Worm (Caenorhabditis elegans) whole organism, late embryonic: ENCODE results near the gene R13H4.2.

ENCODE experiments used
- ama-1 ChIP-seq: fragments of 150-350 bp; optimal IDR thresholded peaks from 2 replicates; lab custom pipeline; 2014
- ceh-22 ChIP-seq: sonication (generic microtip); optimal IDR thresholded peaks from 2 replicates; lab custom pipeline; 2017; ENCODE audit warnings: missing biosample characterization, missing genetic modification characterization
- ceh-45 ChIP-seq: fragments of 200-800 bp; sonication (Bioruptor generic); IDR thresholded peaks from 2 replicates; pipeline ENCODE4 v1.3.6; 2022; ENCODE audit warnings: missing genetic modification reagents, missing genetic modification characterization, missing compliant biosample characterization
- ceh-9 ChIP-seq: sonication (generic microtip); optimal IDR thresholded peaks from 2 replicates; lab custom pipeline; 2016; ENCODE audit warnings: mild to moderate bottlenecking, missing genetic modification characterization, inconsistent platforms, missing compliant biosample characterization
- dve-1 ChIP-seq: sonication (generic microtip); optimal IDR thresholded peaks from 2 replicates; lab custom pipeline; 2017; ENCODE audit warnings: antibody characterized with exemption, mild to moderate bottlenecking, missing genetic modification characterization, missing compliant biosample characterization
- fax-1 ChIP-seq: sonication (generic microtip); optimal IDR thresholded peaks from 2 replicates; lab custom pipeline; 2016; ENCODE audit warnings: missing genotype, missing genetic modification characterization, missing compliant biosample characterization
- fkh-10 ChIP-seq: fragments of 150-350 bp; optimal IDR thresholded peaks from 2 replicates; lab custom pipeline; 2014; ENCODE audit warnings: missing biosample characterization, missing genetic modification reagents, missing genetic modification characterization
- hlh-13 ChIP-seq: fragments of 200-800 bp; sonication (Bioruptor generic); optimal IDR thresholded peaks from 2 replicates; lab custom pipeline; 2018; ENCODE audit warnings: mild to moderate bottlenecking, missing genetic modification characterization, missing compliant biosample characterization
- tbx-2 ChIP-seq: sonication (generic microtip); optimal IDR thresholded peaks from 2 replicates; lab custom pipeline; 2016; ENCODE audit warnings: missing genetic modification characterization, missing compliant biosample characterization

ce11 chrV:11861880-11862544 is 25.8 kb downstream of the R13H4.2 start:
- TF ChIP-seq tbx-2 (tag; lab: Kevin White, UChicago) (no peak), ceh-22 (tag; lab: Kevin White, UChicago) (no peak), ceh-9 (tag; lab: Kevin White, UChicago) (no peak), fkh-10 (GFP tag; lab: Kevin White, UChicago) (no peak), fax-1 (tag; lab: Kevin White, UChicago) (no peak), dve-1 (tag; lab: Kevin White, UChicago) (no peak), ceh-45 (no peak), ama-1 (lab: Kevin White, UChicago) (no peak), hlh-13 (no peak)
